Fruit fly (Drosophila melanogaster) whole organism, embryonic: Measurements from ENCODE around the gene CG1628.

Source experiments
- ATbp ChIP-seq: fragments of 200-800 bp; sonication (Bioruptor generic); optimal IDR thresholded peaks from 2 replicates; lab custom pipeline; 2017; ENCODE audit warnings: missing biosample characterization, mild to moderate bottlenecking, missing genetic modification characterization, missing genetic modification reagents
- Abd-B ChIP-seq: fragments of 200-800 bp; sonication (Bioruptor generic); optimal IDR thresholded peaks from 2 replicates; lab custom pipeline; 2018; ENCODE audit warnings: missing biosample characterization, mild to moderate bottlenecking, missing genetic modification characterization, moderate library complexity
- Ada2b ChIP-seq: fragments of 200-800 bp; sonication (Bioruptor generic); IDR thresholded peaks from 2 replicates; pipeline ENCODE4 v1.3.6; 2022; ENCODE audit warnings: missing biosample characterization, missing genetic modification characterization
- Aef1 ChIP-seq: fragments of 200-800 bp; sonication (Bioruptor generic); IDR thresholded peaks from 3 replicates; pipeline ENCODE4 v1.3.6; 2022; ENCODE audit warnings: missing biosample characterization, missing genetic modification characterization
- B-H1 ChIP-seq: fragments of 200-800 bp; sonication (Bioruptor generic); IDR thresholded peaks from 3 replicates; pipeline ENCODE4 v1.3.6; 2022; ENCODE audit warnings: missing biosample characterization, missing genetic modification characterization
- CG10959 ChIP-seq: fragments of 200-800 bp; sonication (Bioruptor generic); IDR thresholded peaks from 2 replicates; pipeline ENCODE4 v1.3.6; 2022; ENCODE audit warnings: missing biosample characterization, missing genetic modification characterization
- CG11695 ChIP-seq: fragments of 200-800 bp; sonication (Bioruptor generic); IDR thresholded peaks from 3 replicates; pipeline ENCODE4 v1.3.6; 2022; ENCODE audit warnings: missing biosample characterization, missing genetic modification characterization
- CG12219 ChIP-seq: fragments of 200-800 bp; sonication (Bioruptor generic); optimal IDR thresholded peaks from 3 replicates; lab custom pipeline; 2018; ENCODE audit warnings: missing biosample characterization, mild to moderate bottlenecking, missing genetic modification characterization
- CG15514 ChIP-seq: fragments of 200-800 bp; sonication (Bioruptor generic); optimal IDR thresholded peaks from 3 replicates; lab custom pipeline; 2017; ENCODE audit warnings: missing biosample characterization, missing genetic modification characterization, mild to moderate bottlenecking, moderate library complexity, missing genetic modification reagents
- CG1603 ChIP-seq: fragments of 200-800 bp; sonication (Bioruptor generic); optimal IDR thresholded peaks from 2 replicates; lab custom pipeline; 2019; ENCODE audit warnings: missing biosample characterization, mild to moderate bottlenecking, missing genetic modification characterization, moderate library complexity
- CG18619 ChIP-seq: fragments of 200-800 bp; sonication (Bioruptor generic); optimal IDR thresholded peaks from 3 replicates; lab custom pipeline; 2017; ENCODE audit warnings: missing biosample characterization, mild to moderate bottlenecking, missing genetic modification characterization
- CG18764 ChIP-seq: fragments of 200-800 bp; sonication (Bioruptor generic); optimal IDR thresholded peaks from 3 replicates; lab custom pipeline; 2016; ENCODE audit warnings: missing biosample characterization, missing genetic modification characterization
- CG2889 ChIP-seq: fragments of 200-800 bp; sonication (Bioruptor generic); IDR thresholded peaks from 3 replicates; pipeline ENCODE4 v1.3.6; 2022; ENCODE audit warnings: missing biosample characterization, missing genetic modification characterization
- CG30403 ChIP-seq: fragments of 200-800 bp; sonication (Bioruptor generic); optimal IDR thresholded peaks from 3 replicates; lab custom pipeline; 2016; ENCODE audit warnings: missing biosample characterization, missing genetic modification characterization
- CG3281 ChIP-seq: fragments of 200-800 bp; sonication (Bioruptor generic); optimal IDR thresholded peaks from 3 replicates; lab custom pipeline; 2017; ENCODE audit warnings: missing biosample characterization, mild to moderate bottlenecking, missing genetic modification characterization
- CG33213 ChIP-seq: fragments of 200-800 bp; sonication (Bioruptor generic); optimal IDR thresholded peaks from 3 replicates; lab custom pipeline; 2016; ENCODE audit warnings: missing biosample characterization, missing genetic modification characterization
- CG4820 ChIP-seq: fragments of 200-800 bp; sonication (Bioruptor generic); optimal IDR thresholded peaks from 3 replicates; lab custom pipeline; 2016; ENCODE audit warnings: missing biosample characterization, missing genetic modification characterization
- CG4854 ChIP-seq: fragments of 200-800 bp; sonication (Bioruptor generic); optimal IDR thresholded peaks from 2 replicates; lab custom pipeline; 2016; ENCODE audit warnings: missing biosample characterization, missing genetic modification characterization, inconsistent platforms
- CG7357 ChIP-seq: fragments of 200-800 bp; sonication (Bioruptor generic); IDR thresholded peaks from 3 replicates; pipeline ENCODE4 v1.3.6; 2022; ENCODE audit warnings: missing biosample characterization, missing genetic modification characterization
- CG7556 ChIP-seq: fragments of 200-800 bp; sonication (Bioruptor generic); optimal IDR thresholded peaks from 2 replicates; lab custom pipeline; 2017; ENCODE audit warnings: missing biosample characterization, mild to moderate bottlenecking, missing genetic modification characterization
- Chrac-16 ChIP-seq: fragments of 200-800 bp; sonication (Bioruptor generic); optimal IDR thresholded peaks from 3 replicates; lab custom pipeline; 2016; ENCODE audit warnings: missing biosample characterization, missing genetic modification characterization
- D19A ChIP-seq: fragments of 200-800 bp; optimal IDR thresholded peaks from 3 replicates; lab custom pipeline; 2019; ENCODE audit warnings: missing biosample characterization, mild to moderate bottlenecking, missing genetic modification characterization, moderate library complexity
- Ets65A ChIP-seq: fragments of 200-800 bp; sonication (Bioruptor generic); peaks from one replicate; lab custom pipeline; 2016; ENCODE audit warnings: missing biosample characterization, missing genetic modification characterization
- Gug ChIP-seq: fragments of 200-800 bp; sonication (Bioruptor generic); IDR thresholded peaks from 4 replicates; pipeline ENCODE4 v1.3.6; 2022; ENCODE audit warnings: missing biosample characterization, missing genetic modification characterization
- HmgD ChIP-seq: fragments of 200-800 bp; sonication (Bioruptor generic); optimal IDR thresholded peaks from 3 replicates; lab custom pipeline; 2016; ENCODE audit warnings: missing biosample characterization, missing genetic modification characterization
- Hr3 ChIP-seq: fragments of 200-800 bp; sonication (Bioruptor generic); optimal IDR thresholded peaks from 3 replicates; lab custom pipeline; 2016; ENCODE audit warnings: missing biosample characterization, missing genetic modification characterization
- Mad ChIP-seq: fragments of 200-800 bp; sonication (Bioruptor generic); optimal IDR thresholded peaks from 2 replicates; lab custom pipeline; 2016; ENCODE audit warnings: missing biosample characterization, missing genetic modification characterization
- Pdp1 ChIP-seq, 2 experiments: fragments of 200-800 bp; sonication (Bioruptor generic); optimal IDR thresholded peaks; 3 replicates each; lab custom pipeline; 2016; ENCODE audit warnings: missing biosample characterization in 2 of 2, missing genetic modification characterization in 2 of 2, mild to moderate bottlenecking in 1 of 2, moderate library complexity in 1 of 2
- Ptx1 ChIP-seq: fragments of 200-800 bp; sonication (Bioruptor generic); IDR thresholded peaks from 2 replicates; pipeline ENCODE4 v1.3.6; 2022; ENCODE audit warnings: missing biosample characterization, missing genetic modification characterization
- Sox100B ChIP-seq: fragments of 200-800 bp; sonication (Bioruptor generic); optimal IDR thresholded peaks from 3 replicates; lab custom pipeline; 2018; ENCODE audit warnings: missing biosample characterization, mild to moderate bottlenecking, missing genetic modification characterization
- ase ChIP-seq: fragments of 200-800 bp; sonication (Bioruptor generic); IDR thresholded peaks from 3 replicates; pipeline ENCODE4 v1.3.6; 2022; ENCODE audit warnings: missing biosample characterization, missing genetic modification characterization
- az2 ChIP-seq: fragments of 200-800 bp; sonication (Bioruptor generic); optimal IDR thresholded peaks from 3 replicates; lab custom pipeline; 2016; ENCODE audit warnings: missing biosample characterization, missing genetic modification characterization
- btn ChIP-seq: fragments of 200-800 bp; sonication (Bioruptor generic); optimal IDR thresholded peaks from 2 replicates; lab custom pipeline; 2016; ENCODE audit warnings: missing biosample characterization, missing genetic modification characterization
- cwo ChIP-seq: fragments of 200-800 bp; sonication (Bioruptor generic); optimal IDR thresholded peaks from 3 replicates; lab custom pipeline; 2017; ENCODE audit warnings: missing biosample characterization, missing genetic modification characterization, mild to moderate bottlenecking, moderate library complexity, missing genetic modification reagents
- dimm ChIP-seq: fragments of 200-800 bp; sonication (Bioruptor generic); IDR thresholded peaks from 2 replicates; pipeline ENCODE4 v1.3.6; 2022; ENCODE audit warnings: missing biosample characterization, missing genetic modification characterization
- disco-r ChIP-seq: fragments of 200-800 bp; sonication (Bioruptor generic); optimal IDR thresholded peaks from 2 replicates; lab custom pipeline; 2016; ENCODE audit warnings: missing biosample characterization, missing genetic modification characterization
- ems ChIP-seq: fragments of 200-800 bp; sonication (Bioruptor generic); optimal IDR thresholded peaks from 3 replicates; lab custom pipeline; 2016; ENCODE audit warnings: missing biosample characterization, missing genetic modification characterization
- eve ChIP-seq, 2 experiments: fragments of >200 bp; optimal IDR thresholded peaks; 2 replicates each; lab custom pipeline; 2017; ENCODE audit warnings: missing biosample characterization in 2 of 2, missing genetic modification characterization in 2 of 2
- fd3F ChIP-seq: fragments of 200-800 bp; sonication (Bioruptor generic); optimal IDR thresholded peaks from 2 replicates; lab custom pipeline; 2018; ENCODE audit warnings: missing biosample characterization, mild to moderate bottlenecking, missing genetic modification characterization, moderate library complexity
- ftz-f1 ChIP-seq: fragments of 200-800 bp; sonication (Bioruptor generic); optimal IDR thresholded peaks from 2 replicates; lab custom pipeline; 2016; ENCODE audit warnings: missing biosample characterization, missing genetic modification characterization
- hkb ChIP-seq, 2 experiments: fragments of 200-800 bp in 1 of 2; fragments of >200 bp in 1 of 2; sonication (Bioruptor generic) in 1 of 2; IDR thresholded peaks in 1 of 2; optimal IDR thresholded peaks in 1 of 2; 2 replicates each; pipeline versions ENCODE4 v1.3.6 to Lab custom; 2017 to 2022; ENCODE audit warnings: missing biosample characterization in 1 of 2, missing genetic modification characterization in 1 of 2
- ind ChIP-seq: fragments of 200-800 bp; sonication (Bioruptor generic); optimal IDR thresholded peaks from 3 replicates; lab custom pipeline; 2016; ENCODE audit warnings: missing biosample characterization, missing genetic modification characterization
- kah ChIP-seq: fragments of 200-800 bp; sonication (Bioruptor generic); optimal IDR thresholded peaks from 2 replicates; lab custom pipeline; 2018; ENCODE audit warnings: missing biosample characterization, mild to moderate bottlenecking, missing genetic modification characterization
- mam ChIP-seq: fragments of 200-800 bp; sonication (Bioruptor generic); optimal IDR thresholded peaks from 3 replicates; lab custom pipeline; 2016; ENCODE audit warnings: missing biosample characterization, missing genetic modification characterization
- phol ChIP-seq: fragments of 200-800 bp; sonication (Bioruptor generic); optimal IDR thresholded peaks from 3 replicates; lab custom pipeline; 2018; ENCODE audit warnings: missing biosample characterization, mild to moderate bottlenecking, missing genetic modification characterization, moderate library complexity
- pum ChIP-seq: fragments of 200-800 bp; sonication (Bioruptor generic); optimal IDR thresholded peaks from 2 replicates; lab custom pipeline; 2016; ENCODE audit warnings: missing biosample characterization, missing genetic modification characterization
- ranshi ChIP-seq: fragments of 200-800 bp; sonication (Bioruptor generic); IDR thresholded peaks from 2 replicates; pipeline ENCODE4 v1.3.6; 2022; ENCODE audit warnings: missing biosample characterization, missing genetic modification characterization
- sens ChIP-seq: fragments of 200-800 bp; sonication (Bioruptor generic); peaks from one replicate; lab custom pipeline; 2016; ENCODE audit warnings: missing biosample characterization, missing genetic modification characterization
- seq ChIP-seq: fragments of 200-800 bp; sonication (Bioruptor generic); IDR thresholded peaks from 2 replicates; pipeline ENCODE4 v1.3.6; 2022; ENCODE audit warnings: missing biosample characterization, missing genetic modification characterization
- ssp ChIP-seq: fragments of 200-800 bp; sonication (Bioruptor generic); IDR thresholded peaks from 2 replicates; pipeline ENCODE4 v1.3.6; 2022; ENCODE audit warnings: missing biosample characterization, missing genetic modification characterization
- vvl ChIP-seq: fragments of 200-800 bp; sonication (Bioruptor generic); IDR thresholded peaks from 2 replicates; pipeline ENCODE4 v1.3.6; 2022; ENCODE audit warnings: missing biosample characterization, missing genetic modification characterization

CG1628 gene

dm6 chrX:10587445-10587844, 15.1 kb downstream of the CG1628 start (continued):
- TF ChIP-seq CG30403 (GFP tag; lab: Kevin White, UChicago) (peak; percentile 23), sens (GFP tag; lab: Kevin White, UChicago) (peak; percentile 71), cwo (GFP tag; lab: Kevin White, UChicago) (peak; percentile 7), CG7357 (0 out of 3 replicates have a peak, but pooled peaks have one; percentile 27), Ada2b (GFP tag; lab: Robert Waterston, UW) (peak; percentile 68), ind (GFP tag; lab: Kevin White, UChicago) (peak; percentile 24), CG2889 (GFP tag; lab: Robert Waterston, UW) (no peak), CG18764 (GFP tag; lab: Kevin White, UChicago) (no peak), vvl (GFP tag; lab: Robert Waterston, UW) (peak; percentile 45; the same call in 1 of the 2 replicates), CG3281 (peak; percentile 50), btn (GFP tag; lab: Kevin White, UChicago) (no peak), dimm (peak; percentile 34; the same call in 1 of the 2 replicates), fd3F (GFP tag; lab: Kevin White, UChicago) (peak; percentile 35), seq (GFP tag; lab: Robert Waterston, UW) (no peak), ranshi (GFP tag; lab: Robert Waterston, UW) (peak; percentile 31; the same call in 1 of the 2 replicates), ftz-f1 (no peak), disco-r (GFP tag; lab: Kevin White, UChicago) (no peak), kah (GFP tag; lab: Kevin White, UChicago) (no peak), Abd-B (GFP tag; lab: Kevin White, UChicago) (peak; percentile 49), CG4854 (peak; percentile 5), D19A (tag; lab: Kevin White, UChicago) (peak; percentile 75), phol (tag; lab: Kevin White, UChicago) (no peak), hkb (optimal IDR thresholded peaks at IDR 0.05; lab: Kevin White, UChicago) (no peak), hkb (GFP tag; IDR thresholded peaks at IDR 0.05; lab: Robert Waterston, UW) (peak; percentile 46), eve (GFP tag; optimal IDR thresholded peaks at IDR 0.05; lab: Kevin White, UChicago) (no peak), Pdp1 (GFP tag; optimal IDR thresholded peaks at IDR 0.05; lab: Kevin White, UChicago) (peak; percentile 45 to 48), mam (GFP tag; lab: Kevin White, UChicago) (peak; percentile 38), ems (GFP tag; lab: Kevin White, UChicago) (peak; percentile 48), az2 (GFP tag; lab: Kevin White, UChicago) (no peak), CG7556 (GFP tag; lab: Kevin White, UChicago) (peak; percentile 26), B-H1 (GFP tag; lab: Robert Waterston, UW) (peak; percentile 13; the same call in 1 of the 3 replicates), CG33213 (GFP tag; lab: Kevin White, UChicago) (no peak), Chrac-16 (GFP tag; lab: Kevin White, UChicago) (no peak), pum (GFP tag; lab: Kevin White, UChicago) (peak; percentile 22), Hr3 (peak; percentile 25), Gug (peak; percentile 10; the same call in 1 of the 4 replicates), Ets65A (GFP tag; lab: Kevin White, UChicago) (peak; percentile 65), Sox100B (GFP tag; lab: Kevin White, UChicago) (no peak), Ptx1 (GFP tag; lab: Robert Waterston, UW) (peak; percentile 66), ssp (no peak), CG18619 (no peak), CG12219 (GFP tag; lab: Kevin White, UChicago) (no peak), CG4820 (no peak), CG1603 (peak; percentile 34), CG11695 (GFP tag; lab: Robert Waterston, UW) (peak; percentile 57; the same call in 2 of the 3 replicates), Mad (GFP tag; lab: Kevin White, UChicago) (no peak), ase (peak; percentile 38; the same call in 1 of the 3 replicates), CG15514 (GFP tag; lab: Kevin White, UChicago) (peak; percentile 33), Aef1 (GFP tag; lab: Robert Waterston, UW) (peak; percentile 21; the same call in 1 of the 3 replicates), ATbp (GFP tag; lab: Kevin White, UChicago) (peak; percentile 2), HmgD (no peak), CG10959 (GFP tag; lab: Robert Waterston, UW) (no peak)
